Fruit fly (Drosophila melanogaster): ENCODE results near the gene CG8543.

DNA sequence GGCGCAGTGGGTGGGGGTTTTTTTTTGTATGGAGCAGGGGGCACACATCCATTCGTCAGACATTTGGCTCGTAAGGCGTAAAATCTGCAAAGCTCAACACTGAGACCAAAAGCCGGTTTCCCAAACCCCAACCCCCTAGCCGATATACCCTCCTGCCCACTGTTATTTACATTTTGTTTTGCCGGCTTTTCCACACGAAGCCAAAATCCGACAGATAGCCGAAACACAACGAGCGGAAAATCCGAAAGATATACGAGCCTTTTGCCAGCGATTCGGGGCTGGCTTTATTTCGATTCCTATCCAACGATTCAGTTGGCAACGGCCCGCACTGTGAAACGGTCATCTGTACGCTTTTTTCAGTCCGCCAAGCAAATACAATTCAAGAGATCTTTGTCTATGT is 46.6 kb downstream of the CG8543 start, which contains the start of gene CG42458:
- no peak for TF ChIP-seq CTCF (optimal IDR thresholded peaks at IDR 0.05)
- TF ChIP-seq CG8478 (optimal IDR thresholded peaks at IDR 0.05), result no peak
